Worm (Caenorhabditis elegans): Measurements from ENCODE around the gene Y39H10A.1.

DNA sequence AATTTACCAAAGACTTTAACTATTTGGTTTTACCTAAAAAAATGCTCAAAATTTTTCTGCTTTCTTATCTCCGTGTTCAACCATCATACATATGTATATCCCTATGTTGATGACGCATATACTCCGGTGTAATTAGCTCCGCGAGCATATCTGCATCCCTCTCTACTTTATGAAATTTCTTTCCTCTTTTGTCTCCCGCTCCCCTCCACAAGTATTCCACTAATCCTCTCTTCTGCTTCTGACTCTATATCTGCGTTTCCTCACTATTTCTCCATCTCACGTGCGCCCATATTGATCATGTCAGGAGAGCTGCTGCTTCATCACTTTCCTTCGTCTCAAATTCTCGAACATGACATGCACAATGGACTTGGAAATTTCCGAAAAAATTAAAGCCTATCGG lies 47.9 kb downstream of the Y39H10A.1 start, which contains the start of gene H10D18.1:
- TF ChIP-seq zfh-2 (GFP tag; conservative IDR thresholded peaks at IDR 0.05): no peak
- no peak for TF ChIP-seq rpc-1 (optimal IDR thresholded peaks at IDR 0.05)
- no peak for TF ChIP-seq rpc-1 (tag; optimal IDR thresholded peaks at IDR 0.05)
- no peak for TF ChIP-seq K12H6.12 (tag; optimal IDR thresholded peaks at IDR 0.05)
- no peak for TF ChIP-seq F22D6.2 (tag; optimal IDR thresholded peaks at IDR 0.05)

All from whole organism, young adult.